Worm (Caenorhabditis elegans): Measurements from ENCODE around the gene sptl-1.

ce11 chrII:105889-106288, 54.4 kb downstream of the sptl-1 start, which contains the start of gene txt-1:
- TF ChIP-seq lir-3 (tag; optimal IDR thresholded peaks at IDR 0.05) (no peak), unc-39 (tag; optimal IDR thresholded peaks at IDR 0.05) (no peak), R02D3.7 (tag; optimal IDR thresholded peaks at IDR 0.05) (no peak), lin-15B (tag; optimal IDR thresholded peaks at IDR 0.05) (no peak), lsy-2 (tag; optimal IDR thresholded peaks at IDR 0.05) (no peak), hmg-1.1 (GFP tag; IDR thresholded peaks at IDR 0.05) (no peak), zag-1 (tag; optimal IDR thresholded peaks at IDR 0.05) (no peak), skn-1 (tag; optimal IDR thresholded peaks at IDR 0.05) (no peak), madf-5 (GFP tag; IDR thresholded peaks at IDR 0.05) (no peak), unc-130 (GFP tag; optimal IDR thresholded peaks at IDR 0.05) (no peak), nhr-76 (tag; optimal IDR thresholded peaks at IDR 0.05) (no peak), ama-1 (optimal IDR thresholded peaks at IDR 0.05) (no peak), ceh-82 (tag; optimal IDR thresholded peaks at IDR 0.05) (no peak)

Data from whole organism, L4 larva.